Worm (Caenorhabditis elegans) whole organism, young adult: ENCODE results near the gene K06H6.2.

Source experiments
- B0261.1 ChIP-seq: sonication (generic microtip); optimal IDR thresholded peaks from 2 replicates; lab custom pipeline; 2016; ENCODE audit warnings: mild to moderate bottlenecking, missing genetic modification characterization, moderate library complexity, missing compliant biosample characterization
- B0336.3 ChIP-seq: fragments of 200-800 bp; sonication (Bioruptor generic); IDR thresholded peaks from 2 replicates; pipeline ENCODE4 v1.3.6; 2022; ENCODE audit warnings: missing genetic modification characterization, missing compliant biosample characterization
- F39B2.1 ChIP-seq: fragments of 200-800 bp; sonication (Bioruptor generic); IDR thresholded peaks from 2 replicates; pipeline ENCODE4 v1.3.6; 2022; ENCODE audit warnings: missing genetic modification reagents, missing genetic modification characterization, missing compliant biosample characterization
- akir-1 ChIP-seq: fragments of 200-800 bp; sonication (Bioruptor generic); optimal IDR thresholded peaks from 2 replicates; lab custom pipeline; 2018; ENCODE audit warnings: mild to moderate bottlenecking, missing genetic modification characterization, moderate library complexity, missing compliant biosample characterization
- ceh-100 ChIP-seq: fragments of 200-800 bp; sonication (Bioruptor generic); IDR thresholded peaks from 2 replicates; pipeline ENCODE4 v1.3.6; 2022; ENCODE audit warnings: missing genetic modification reagents, missing genetic modification characterization, missing compliant biosample characterization
- ceh-40 ChIP-seq: fragments of 200-800 bp; sonication (Bioruptor generic); IDR thresholded peaks from 2 replicates; pipeline ENCODE4 v1.3.6; 2022; ENCODE audit warnings: missing genetic modification characterization, missing compliant biosample characterization
- let-607 ChIP-seq, 2 experiments: fragments of 200-800 bp in 1 of 2; sonication (Bioruptor generic) in 1 of 2; sonication (generic microtip) in 1 of 2; optimal IDR thresholded peaks; 2 replicates each; lab custom pipeline; 2016 to 2018; ENCODE audit warnings: mild to moderate bottlenecking in 2 of 2, missing compliant biosample characterization in 2 of 2, missing genetic modification characterization in 2 of 2, moderate library complexity in 2 of 2, missing genotype in 1 of 2
- pha-4 ChIP-seq: fragments of 150-350 bp; sonication (generic microtip); optimal IDR thresholded peaks from 2 replicates; lab custom pipeline; 2014; ENCODE audit warnings: missing biosample characterization, missing genetic modification reagents, missing genetic modification characterization
- repo-1 ChIP-seq: sonication (generic microtip); optimal IDR thresholded peaks from 2 replicates; lab custom pipeline; 2017; ENCODE audit warnings: mild to moderate bottlenecking, missing genetic modification characterization, missing compliant biosample characterization
- sdz-38 ChIP-seq: sonication (generic microtip); optimal IDR thresholded peaks from 2 replicates; lab custom pipeline; 2016; ENCODE audit warnings: missing genotype, missing genetic modification characterization, missing compliant biosample characterization
- snpc-4 ChIP-seq, 5 experiments: fragments of 150-350 bp in 1 of 5; sonication (generic microtip) in 4 of 5; optimal IDR thresholded peaks; 2 replicates each; lab custom pipeline; 2014 to 2018; ENCODE audit warnings: missing genetic modification characterization in 5 of 5, missing biosample characterization in 3 of 5, antibody characterized with exemption in 2 of 5, mild to moderate bottlenecking in 2 of 5, missing compliant biosample characterization in 2 of 5, missing genotype in 2 of 5, moderate library complexity in 2 of 5, missing genetic modification reagents in 1 of 5
- unc-62 ChIP-seq: fragments of 150-350 bp; optimal IDR thresholded peaks from 2 replicates; lab custom pipeline; 2014; ENCODE audit warnings: missing biosample characterization, missing genetic modification reagents, missing genetic modification characterization

DNA sequence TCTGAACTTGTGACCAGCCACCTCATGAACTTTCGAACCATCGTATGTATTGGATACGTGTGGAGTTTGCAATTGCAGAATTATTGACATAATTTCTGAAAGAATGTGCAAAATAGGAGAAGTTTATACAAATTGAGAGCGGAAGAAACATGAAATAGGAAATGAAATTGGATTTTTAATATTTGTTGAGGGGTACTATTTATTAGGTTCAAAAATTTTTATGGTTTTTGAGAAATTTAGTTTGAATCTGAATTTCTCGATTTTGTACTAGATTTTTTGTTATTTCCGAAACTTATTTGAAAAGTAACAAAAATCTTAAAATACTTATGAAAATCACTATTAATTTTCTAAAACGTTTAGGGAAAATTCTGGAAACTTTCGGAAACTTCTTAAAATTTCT, 43.0 kb downstream of the K06H6.2 start, which contains the start of gene F48G7.9:
- TF ChIP-seq F39B2.1 (GFP tag; lab: Robert Waterston, UW) (no peak), sdz-38 (no peak), B0336.3 (GFP tag; lab: Robert Waterston, UW) (no peak), ceh-100 (no peak), snpc-4 (GFP tag; optimal IDR thresholded peaks at IDR 0.05; lab: Kevin White, UChicago) (no peak), snpc-4 (tag; optimal IDR thresholded peaks at IDR 0.05; lab: Kevin White, UChicago) (no peak), let-607 (tag; optimal IDR thresholded peaks at IDR 0.05; lab: Kevin White, UChicago) (no peak), pha-4 (no peak), akir-1 (no peak), ceh-40 (no peak), B0261.1 (tag; lab: Kevin White, UChicago) (no peak), unc-62 (GFP tag; lab: Kevin White, UChicago) (no peak), repo-1 (tag; lab: Kevin White, UChicago) (no peak)
